Fruit fly (Drosophila melanogaster): Measurements from ENCODE around the gene eag.

eag gene

dm6 chrX:14947399-14947798 is 7.9 kb upstream of the eag start (continued):
- TF ChIP-seq lov (optimal IDR thresholded peaks at IDR 0.05) (no peak), lov (GFP tag; IDR thresholded peaks at IDR 0.05) (peak; percentile 67; the same call in 1 of the 3 replicates), caup (GFP tag; optimal IDR thresholded peaks at IDR 0.05; ENCODE audit: severe bottlenecking) (peak; percentile 58), HHEX (GFP tag; optimal IDR thresholded peaks at IDR 0.05) (peak; percentile 77), kah (GFP tag; optimal IDR thresholded peaks at IDR 0.05) (peak; percentile 61), CG7839 (tag; optimal IDR thresholded peaks at IDR 0.05) (peak; percentile 41), D19B (GFP tag; optimal IDR thresholded peaks at IDR 0.05) (peak; percentile 37), CG10654 (GFP tag; optimal IDR thresholded peaks at IDR 0.05) (no peak), amos (GFP tag; IDR thresholded peaks at IDR 0.05; ENCODE audit: partially characterized antibody) (no peak), CG17829 (tag; optimal IDR thresholded peaks at IDR 0.05) (no peak), CG17912 (GFP tag; optimal IDR thresholded peaks at IDR 0.05) (peak; percentile 47), NfI (GFP tag; optimal IDR thresholded peaks at IDR 0.05) (peak; percentile 58), H2.0 (GFP tag; IDR thresholded peaks at IDR 0.05) (0 out of 2 replicates have a peak, but pooled peaks have one; percentile 7), tap (tag; optimal IDR thresholded peaks at IDR 0.05) (peak; percentile 15), Dbx (GFP tag; IDR thresholded peaks at IDR 0.05) (no peak), bowl (GFP tag; IDR thresholded peaks at IDR 0.05) (peak; percentile 90), Atf6 (GFP tag; IDR thresholded peaks at IDR 0.05) (peak; percentile 53), ac (GFP tag; optimal IDR thresholded peaks at IDR 0.05) (peak; percentile 14), CG10462 (GFP tag; optimal IDR thresholded peaks at IDR 0.05) (no peak), CG6683 (GFP tag; optimal IDR thresholded peaks at IDR 0.05) (no peak), CG6654 (GFP tag; optimal IDR thresholded peaks at IDR 0.05) (peak; percentile 47), CG8281 (tag; optimal IDR thresholded peaks at IDR 0.05) (peak; percentile 24), Antp (GFP tag; optimal IDR thresholded peaks at IDR 0.05) (no peak), CTCF (GFP tag; optimal IDR thresholded peaks at IDR 0.05) (peak; percentile 62), HLH54F (GFP tag; optimal IDR thresholded peaks at IDR 0.05) (no peak), ewg (GFP tag; optimal IDR thresholded peaks at IDR 0.05) (no peak), grau (tag; optimal IDR thresholded peaks at IDR 0.05) (peak; percentile 18), Awh (GFP tag; IDR thresholded peaks at IDR 0.05) (peak; percentile 77), CG12071 (GFP tag; optimal IDR thresholded peaks at IDR 0.05) (peak; percentile 75), CG18011 (GFP tag; optimal IDR thresholded peaks at IDR 0.05) (no peak), CG2202 (tag; optimal IDR thresholded peaks at IDR 0.05) (peak; percentile 13), CG4328 (GFP tag; optimal IDR thresholded peaks at IDR 0.05) (peak; percentile 48), hkb (optimal IDR thresholded peaks at IDR 0.05) (no peak), hkb (GFP tag; IDR thresholded peaks at IDR 0.05) (peak; percentile 40; the same call in 1 of the 2 replicates), CG3281 (GFP tag; optimal IDR thresholded peaks at IDR 0.05) (peak; percentile 67), kni (GFP tag; optimal IDR thresholded peaks at IDR 0.05) (peak; percentile 68), Doc2 (GFP tag; IDR thresholded peaks at IDR 0.05) (no peak), E2f2 (GFP tag; IDR thresholded peaks at IDR 0.05) (peak; percentile 15; the same call in 1 of the 2 replicates), scrt (GFP tag; optimal IDR thresholded peaks at IDR 0.05) (peak; percentile 16), tna (GFP tag; IDR thresholded peaks at IDR 0.05; ENCODE audit: partially characterized antibody) (no peak), CG10979 (tag; optimal IDR thresholded peaks at IDR 0.05) (no peak), sob (GFP tag; IDR thresholded peaks at IDR 0.05) (peak; percentile 45; the same call in 1 of the 2 replicates), CG7928 (GFP tag; optimal IDR thresholded peaks at IDR 0.05) (peak; percentile 4), CG5953 (GFP tag; IDR thresholded peaks at IDR 0.05) (peak; percentile 38; the same call in 1 of the 2 replicates), sr (GFP tag; IDR thresholded peaks at IDR 0.05) (peak; percentile 56; the same call in 1 of the 3 replicates), CG10366 (GFP tag; IDR thresholded peaks at IDR 0.05) (no peak), pros (GFP tag; optimal IDR thresholded peaks at IDR 0.05) (peak; percentile 32), CG10543 (GFP tag; optimal IDR thresholded peaks at IDR 0.05) (peak; percentile 82), dysf (GFP tag; IDR thresholded peaks at IDR 0.05) (0 out of 3 replicates have a peak, but pooled peaks have one; percentile 36), nau (GFP tag; optimal IDR thresholded peaks at IDR 0.05) (peak; percentile 79), Abd-B (GFP tag; optimal IDR thresholded peaks at IDR 0.05) (no peak)
